Worm (Caenorhabditis elegans): ENCODE results near the gene Y116F11B.8.

DNA sequence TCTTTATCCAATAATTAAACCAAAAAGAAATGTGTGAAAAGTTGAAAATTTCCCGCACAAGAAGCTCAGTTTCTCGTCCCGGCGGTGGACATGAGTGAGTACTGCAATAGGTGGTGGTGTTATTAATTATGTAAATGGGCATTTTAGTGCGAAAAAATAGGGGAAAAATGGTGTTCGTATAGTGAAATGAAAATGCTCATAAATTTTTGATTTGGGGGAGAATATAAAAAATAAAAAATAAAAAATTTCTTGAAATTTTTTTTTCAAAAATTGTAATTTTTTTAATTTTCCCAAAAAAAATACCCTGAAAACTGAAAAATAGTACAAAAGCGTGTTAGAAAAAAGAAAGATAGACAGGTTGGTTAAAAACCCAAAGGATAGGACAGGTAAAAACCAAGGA lies 37.8 kb downstream of the Y116F11B.8 start, which contains the start of gene gly-4:
- TF ChIP-seq lsy-2 (tag; optimal IDR thresholded peaks at IDR 0.05) (no peak), fkh-10 (GFP tag; optimal IDR thresholded peaks at IDR 0.05) (no peak), Y5F2A.4 (GFP tag; optimal IDR thresholded peaks at IDR 0.05) (no peak), mep-1 (tag; optimal IDR thresholded peaks at IDR 0.05) (no peak), fos-1 (tag; optimal IDR thresholded peaks at IDR 0.05) (no peak), F10B5.3 (tag; optimal IDR thresholded peaks at IDR 0.05) (no peak)
